Fruit fly (Drosophila melanogaster) whole organism, prepupa: ENCODE results near the gene Scgalpha.

Source experiments
- CG1621 ChIP-seq: fragments of 200-800 bp; sonication (Bioruptor generic); optimal IDR thresholded peaks from 3 replicates; lab custom pipeline; 2018; ENCODE audit warnings: missing biosample characterization, mild to moderate bottlenecking, missing genetic modification characterization
- CG32006 ChIP-seq: fragments of 200-800 bp; sonication (Bioruptor generic); optimal IDR thresholded peaks from 3 replicates; lab custom pipeline; 2017; ENCODE audit warnings: missing biosample characterization, mild to moderate bottlenecking, missing genetic modification characterization
- CG6854 ChIP-seq: fragments of 200-800 bp; sonication (Bioruptor generic); optimal IDR thresholded peaks from 2 replicates; lab custom pipeline; 2017; ENCODE audit warnings: missing biosample characterization, mild to moderate bottlenecking, missing genetic modification characterization
- CG7368 ChIP-seq: fragments of 200-800 bp; sonication (Bioruptor generic); optimal IDR thresholded peaks from 3 replicates; lab custom pipeline; 2016; ENCODE audit warnings: missing biosample characterization, missing genetic modification characterization
- CG8632 ChIP-seq: fragments of 200-800 bp; sonication (Bioruptor generic); optimal IDR thresholded peaks from 3 replicates; lab custom pipeline; 2016; ENCODE audit warnings: missing biosample characterization, missing genetic modification characterization
- Gug ChIP-seq: fragments of 200-800 bp; sonication (Bioruptor generic); IDR thresholded peaks from 2 replicates; pipeline ENCODE4 v1.3.6; 2022; ENCODE audit warnings: missing biosample characterization, missing genetic modification characterization
- Smox ChIP-seq: fragments of 200-800 bp; sonication (Bioruptor generic); optimal IDR thresholded peaks from 3 replicates; lab custom pipeline; 2016; ENCODE audit warnings: missing biosample characterization, missing genetic modification characterization
- fd85E ChIP-seq: fragments of 200-800 bp; sonication (Bioruptor generic); optimal IDR thresholded peaks from 3 replicates; lab custom pipeline; 2016; ENCODE audit warnings: missing biosample characterization, missing genetic modification characterization
- vri ChIP-seq: fragments of 200-800 bp; sonication (Bioruptor generic); optimal IDR thresholded peaks from 3 replicates; lab custom pipeline; 2016; ENCODE audit warnings: missing biosample characterization, mild to moderate bottlenecking, missing genetic modification characterization

- no peak for TF ChIP-seq CG1621
- no peak for TF ChIP-seq CG6854 (GFP tag; lab: Kevin White, UChicago)
- TF ChIP-seq CG8632: no peak
- TF ChIP-seq CG7368 (GFP tag; lab: Kevin White, UChicago): no peak
- no peak for TF ChIP-seq CG32006
- no peak for TF ChIP-seq vri (GFP tag; lab: Kevin White, UChicago)
- no peak for TF ChIP-seq Gug (GFP tag; lab: Robert Waterston, UW)
- TF ChIP-seq Smox (GFP tag; lab: Kevin White, UChicago): no peak
- no peak for TF ChIP-seq fd85E (GFP tag; lab: Kevin White, UChicago)
Measured at dm6 chr2L:8328526-8329097, 25.4 kb downstream of the Scgalpha start.
